Worm (Caenorhabditis elegans) whole organism, early embryonic: ENCODE measurements around the gene ptr-14.

ENCODE experiments used
- F13C5.2 ChIP-seq: sonication (generic microtip); optimal IDR thresholded peaks from 2 replicates; lab custom pipeline; 2017; ENCODE audit warnings: mild to moderate bottlenecking, missing genetic modification characterization, inconsistent platforms, missing compliant biosample characterization
- ama-1 ChIP-seq: fragments of 150-350 bp; optimal IDR thresholded peaks from 2 replicates; lab custom pipeline; 2014
- ceh-13 ChIP-seq: fragments of 200-800 bp; sonication (Bioruptor generic); optimal IDR thresholded peaks from 2 replicates; lab custom pipeline; 2018; ENCODE audit warnings: mild to moderate bottlenecking, missing genetic modification characterization, missing compliant biosample characterization
- ceh-36 ChIP-seq: sonication (generic microtip); optimal IDR thresholded peaks from 2 replicates; lab custom pipeline; 2016; ENCODE audit warnings: missing genetic modification characterization, inconsistent platforms, missing compliant biosample characterization
- flt-1 ChIP-seq: fragments of 200-800 bp; sonication (Bioruptor generic); IDR thresholded peaks from 2 replicates; pipeline ENCODE4 v1.3.6; 2022; ENCODE audit warnings: missing genetic modification characterization, missing compliant biosample characterization
- hmg-4 ChIP-seq: fragments of 200-800 bp; sonication (Bioruptor generic); optimal IDR thresholded peaks from 2 replicates; lab custom pipeline; 2018; ENCODE audit warnings: mild to moderate bottlenecking, missing genetic modification characterization, missing compliant biosample characterization
- pes-1 ChIP-seq: fragments of 200-800 bp; sonication (Bioruptor generic); IDR thresholded peaks from 2 replicates; pipeline ENCODE4 v1.3.6; 2022; ENCODE audit warnings: missing genetic modification reagents, missing genetic modification characterization, missing compliant biosample characterization
- scrt-1 ChIP-seq: fragments of 200-800 bp; sonication (Bioruptor generic); IDR thresholded peaks from 2 replicates; pipeline ENCODE4 v1.3.6; 2022; ENCODE audit warnings: missing genetic modification characterization, missing compliant biosample characterization
- sea-1 ChIP-seq: fragments of 200-800 bp; sonication (Bioruptor generic); conservative IDR thresholded peaks from 2 replicates; pipeline ENCODE4 v1.3.6; 2022; ENCODE audit warnings: missing genetic modification characterization, missing compliant biosample characterization
- tbx-11 ChIP-seq: fragments of 200-800 bp; sonication (Bioruptor generic); IDR thresholded peaks from 2 replicates; pipeline ENCODE4 v1.3.6; 2022; ENCODE audit warnings: missing genetic modification characterization, missing compliant biosample characterization
- tra-4 ChIP-seq: sonication (generic microtip); optimal IDR thresholded peaks from 2 replicates; lab custom pipeline; 2017; ENCODE audit warnings: missing genetic modification characterization, missing compliant biosample characterization

DNA sequence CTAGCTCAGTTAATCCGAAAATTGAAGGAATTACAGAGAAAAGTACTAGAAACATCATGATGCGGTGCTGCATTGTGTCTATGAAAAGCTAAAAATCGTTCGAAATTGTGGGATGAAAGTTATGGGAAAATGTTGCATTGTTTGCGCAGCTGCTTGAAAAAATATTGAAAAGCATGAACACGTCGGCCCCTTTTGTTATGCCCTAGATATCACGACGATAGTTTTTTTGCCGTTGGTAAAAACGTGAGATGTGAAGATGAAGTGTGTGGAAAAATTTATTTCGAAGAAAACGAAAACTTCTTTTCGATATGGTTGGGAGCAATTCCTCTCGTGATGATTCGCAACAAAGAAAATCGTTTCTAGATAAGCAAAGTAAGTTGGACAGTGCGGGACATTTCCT is 24.6 kb upstream of the ptr-14 start, which contains the start of the genes C43F9.5 and nkb-2:
- TF ChIP-seq tra-4 (tag; lab: Kevin White, UChicago) = no peak
- no peak for TF ChIP-seq ama-1 (lab: Kevin White, UChicago)
- TF ChIP-seq flt-1 (GFP tag; lab: Robert Waterston, UW) = no peak
- TF ChIP-seq ceh-36 (tag; lab: Kevin White, UChicago) = no peak
- no peak for TF ChIP-seq tbx-11
- no peak for TF ChIP-seq pes-1 (GFP tag; lab: Robert Waterston, UW)
- no peak for TF ChIP-seq sea-1 (GFP tag; lab: Robert Waterston, UW)
- TF ChIP-seq F13C5.2 (tag; lab: Kevin White, UChicago) = no peak
- TF ChIP-seq ceh-13 (GFP tag; lab: Kevin White, UChicago) = no peak
- TF ChIP-seq scrt-1 (GFP tag; lab: Robert Waterston, UW) = no peak
- TF ChIP-seq hmg-4 (GFP tag; lab: Kevin White, UChicago) = no peak
